Worm (Caenorhabditis elegans): Measurements from ENCODE around the gene F49H12.2.

- TF ChIP-seq nfya-1 (tag; optimal IDR thresholded peaks at IDR 0.05): no peak
- TF ChIP-seq pha-4 (tag; optimal IDR thresholded peaks at IDR 0.05): no peak
Observed at ce11 chrX:2110603-2111327, 25.7 kb downstream of the F49H12.2 start.
